Worm (Caenorhabditis elegans) whole organism, young adult: ENCODE results near the gene tmem-218.

Experiments used
- B0019.2 ChIP-seq: fragments of 200-800 bp; sonication (Bioruptor generic); conservative IDR thresholded peaks from 2 replicates; pipeline ENCODE4 v1.3.6; 2022; ENCODE audit warnings: missing genetic modification reagents, missing genetic modification characterization, missing compliant biosample characterization
- B0035.1 ChIP-seq: sonication (generic microtip); optimal IDR thresholded peaks from 2 replicates; lab custom pipeline; 2016; ENCODE audit warnings: missing genetic modification characterization, mild to moderate bottlenecking, missing compliant biosample characterization, missing genotype, missing genetic modification reagents
- B0336.3 ChIP-seq: fragments of 200-800 bp; sonication (Bioruptor generic); IDR thresholded peaks from 2 replicates; pipeline ENCODE4 v1.3.6; 2022; ENCODE audit warnings: missing genetic modification characterization, missing compliant biosample characterization
- C06A6.2 ChIP-seq: fragments of 200-800 bp; sonication (Bioruptor generic); conservative IDR thresholded peaks from 2 replicates; pipeline ENCODE4 v1.3.6; 2022; ENCODE audit warnings: missing genetic modification characterization, missing compliant biosample characterization
- F10E7.11 ChIP-seq: sonication (generic microtip); optimal IDR thresholded peaks from 2 replicates; lab custom pipeline; 2017; ENCODE audit warnings: mild to moderate bottlenecking, missing genetic modification characterization, moderate library complexity, missing compliant biosample characterization
- F33H1.4 ChIP-seq: fragments of 200-800 bp; sonication (Bioruptor generic); IDR thresholded peaks from 2 replicates; pipeline ENCODE4 v1.3.6; 2022; ENCODE audit warnings: missing genetic modification reagents, missing genetic modification characterization, missing compliant biosample characterization
- F57A8.1 ChIP-seq: fragments of 200-800 bp; sonication (Bioruptor generic); optimal IDR thresholded peaks from 2 replicates; lab custom pipeline; 2018; ENCODE audit warnings: mild to moderate bottlenecking, missing genetic modification characterization, moderate library complexity, missing compliant biosample characterization
- K12H6.12 ChIP-seq: fragments of 200-800 bp; sonication (Bioruptor generic); optimal IDR thresholded peaks from 2 replicates; lab custom pipeline; 2018; ENCODE audit warnings: mild to moderate bottlenecking, missing genetic modification characterization, missing compliant biosample characterization
- T07F8.4 ChIP-seq: sonication (generic microtip); optimal IDR thresholded peaks from 2 replicates; lab custom pipeline; 2016; ENCODE audit warnings: mild to moderate bottlenecking, missing genetic modification characterization, moderate library complexity, missing compliant biosample characterization
- Y53F4B.3 ChIP-seq: fragments of 200-800 bp; sonication (Bioruptor generic); IDR thresholded peaks from 2 replicates; pipeline ENCODE4 v1.3.6; 2022; ENCODE audit warnings: missing genetic modification reagents, missing genetic modification characterization, missing compliant biosample characterization
- Y53G8AR.9 ChIP-seq: fragments of 200-800 bp; sonication (Bioruptor generic); conservative IDR thresholded peaks from 2 replicates; pipeline ENCODE4 v1.3.6; 2022; ENCODE audit warnings: missing genetic modification reagents, missing genetic modification characterization, missing compliant biosample characterization
- aptf-3 ChIP-seq: fragments of 200-800 bp; sonication (Bioruptor generic); IDR thresholded peaks from 2 replicates; pipeline ENCODE4 v1.3.6; 2022; ENCODE audit warnings: missing genetic modification characterization, missing compliant biosample characterization
- athp-1 ChIP-seq: sonication (generic microtip); optimal IDR thresholded peaks from 2 replicates; lab custom pipeline; 2017; ENCODE audit warnings: mild to moderate bottlenecking, missing genetic modification characterization, missing compliant biosample characterization
- attf-3 ChIP-seq: fragments of 200-800 bp; sonication (Bioruptor generic); conservative IDR thresholded peaks from 2 replicates; pipeline ENCODE4 v1.3.6; 2022; ENCODE audit warnings: missing genetic modification reagents, missing genetic modification characterization, missing compliant biosample characterization
- bed-2 ChIP-seq: fragments of 200-800 bp; sonication (Bioruptor generic); IDR thresholded peaks from 2 replicates; pipeline ENCODE4 v1.3.6; 2022; ENCODE audit warnings: missing genetic modification reagents, missing genetic modification characterization, missing compliant biosample characterization
- ccch-3 ChIP-seq: fragments of 200-800 bp; sonication (Bioruptor generic); optimal IDR thresholded peaks from 2 replicates; lab custom pipeline; 2018; ENCODE audit warnings: mild to moderate bottlenecking, missing genetic modification characterization, missing compliant biosample characterization
- ceh-27 ChIP-seq: fragments of 200-800 bp; sonication (Bioruptor generic); optimal IDR thresholded peaks from 2 replicates; lab custom pipeline; 2018; ENCODE audit warnings: mild to moderate bottlenecking, missing genetic modification characterization, moderate library complexity, missing compliant biosample characterization
- dpl-1 ChIP-seq: fragments of 150-350 bp; optimal IDR thresholded peaks from 2 replicates; lab custom pipeline; 2014; ENCODE audit warnings: missing biosample characterization, missing genetic modification reagents, missing genetic modification characterization
- ekl-4 ChIP-seq: fragments of 200-800 bp; sonication (Bioruptor generic); IDR thresholded peaks from 2 replicates; pipeline ENCODE4 v1.3.6; 2022; ENCODE audit warnings: missing genetic modification reagents, missing genetic modification characterization, missing compliant biosample characterization
- ets-4 ChIP-seq: fragments of 200-800 bp; sonication (Bioruptor generic); optimal IDR thresholded peaks from 2 replicates; lab custom pipeline; 2018; ENCODE audit warnings: mild to moderate bottlenecking, missing genetic modification characterization, missing compliant biosample characterization
- him-1 ChIP-seq: sonication (generic microtip); optimal IDR thresholded peaks from 2 replicates; lab custom pipeline; 2016; ENCODE audit warnings: missing genotype, missing genetic modification reagents, missing genetic modification characterization, missing compliant biosample characterization
- hlh-26 ChIP-seq: fragments of 200-800 bp; sonication (Bioruptor generic); conservative IDR thresholded peaks from 2 replicates; pipeline ENCODE4 v1.3.6; 2022; ENCODE audit warnings: missing genetic modification reagents, missing genetic modification characterization, missing compliant biosample characterization
- hmg-20 ChIP-seq: fragments of 200-800 bp; sonication (Bioruptor generic); IDR thresholded peaks from 2 replicates; pipeline ENCODE4 v1.3.6; 2022; ENCODE audit warnings: missing genetic modification reagents, missing genetic modification characterization, missing compliant biosample characterization
- lag-1 ChIP-seq: fragments of 200-800 bp; sonication (Bioruptor generic); IDR thresholded peaks from 2 replicates; pipeline ENCODE4 v1.3.6; 2022; ENCODE audit warnings: missing genetic modification reagents, missing genetic modification characterization, missing compliant biosample characterization
- lin-35 ChIP-seq, 3 experiments: fragments of 150-350 bp in 2 of 3; sonication (generic microtip) in 1 of 3; optimal IDR thresholded peaks; 2 replicates each; lab custom pipeline; 2014 to 2018; ENCODE audit warnings: missing biosample characterization in 3 of 3, missing genetic modification characterization in 3 of 3, missing genetic modification reagents in 3 of 3
- lin-40 ChIP-seq: sonication (generic microtip); optimal IDR thresholded peaks from 2 replicates; lab custom pipeline; 2016; ENCODE audit warnings: missing genetic modification characterization, mild to moderate bottlenecking, missing compliant biosample characterization, missing genotype, missing genetic modification reagents
- madf-8 ChIP-seq: fragments of 200-800 bp; sonication (Bioruptor generic); conservative IDR thresholded peaks from 2 replicates; pipeline ENCODE4 v1.3.6; 2022; ENCODE audit warnings: missing genetic modification reagents, missing genetic modification characterization, missing compliant biosample characterization
- nfya-1 ChIP-seq: sonication (generic microtip); optimal IDR thresholded peaks from 2 replicates; lab custom pipeline; 2017; ENCODE audit warnings: antibody characterized with exemption, missing compliant biosample characterization, missing genetic modification characterization, borderline replicate concordance; ENCODE audit not compliant: insufficient read depth
- nhr-179 ChIP-seq: sonication (generic microtip); optimal IDR thresholded peaks from 2 replicates; lab custom pipeline; 2016; ENCODE audit warnings: mild to moderate bottlenecking, missing genetic modification characterization, missing compliant biosample characterization
- nhr-80 ChIP-seq: sonication (generic microtip); optimal IDR thresholded peaks from 2 replicates; lab custom pipeline; 2016; ENCODE audit warnings: missing genetic modification characterization, missing compliant biosample characterization
- nhr-90 ChIP-seq: sonication (generic microtip); optimal IDR thresholded peaks from 2 replicates; lab custom pipeline; 2016; ENCODE audit warnings: missing genotype, mild to moderate bottlenecking, missing genetic modification characterization, missing compliant biosample characterization
- pbrm-1 ChIP-seq: fragments of 200-800 bp; sonication (Bioruptor generic); IDR thresholded peaks from 2 replicates; pipeline ENCODE4 v1.3.6; 2022; ENCODE audit warnings: missing genetic modification reagents, missing genetic modification characterization, missing compliant biosample characterization
- rec-8 ChIP-seq, 2 experiments: sonication (generic microtip); optimal IDR thresholded peaks; 2 replicates each; lab custom pipeline; 2016; ENCODE audit warnings: mild to moderate bottlenecking in 2 of 2, missing genetic modification characterization in 2 of 2, missing genetic modification reagents in 2 of 2, missing genotype in 2 of 2, missing biosample characterization in 1 of 2, missing compliant biosample characterization in 1 of 2, moderate library complexity in 1 of 2
- repo-1 ChIP-seq: sonication (generic microtip); optimal IDR thresholded peaks from 2 replicates; lab custom pipeline; 2017; ENCODE audit warnings: mild to moderate bottlenecking, missing genetic modification characterization, missing compliant biosample characterization
- rpc-1 ChIP-seq, 2 experiments: fragments of 150-350 bp in 1 of 2; sonication (generic microtip) in 1 of 2; optimal IDR thresholded peaks; 2 replicates each; lab custom pipeline; 2014 to 2018; ENCODE audit warnings: missing biosample characterization in 1 of 2, missing genetic modification characterization in 1 of 2, missing genetic modification reagents in 1 of 2, missing genotype in 1 of 2
- sdz-38 ChIP-seq: sonication (generic microtip); optimal IDR thresholded peaks from 2 replicates; lab custom pipeline; 2016; ENCODE audit warnings: missing genotype, missing genetic modification characterization, missing compliant biosample characterization
- snpc-1.1 ChIP-seq: sonication (generic microtip); optimal IDR thresholded peaks from 2 replicates; lab custom pipeline; 2017; ENCODE audit warnings: missing genetic modification characterization, mild to moderate bottlenecking, missing compliant biosample characterization, antibody characterized with exemption, moderate library complexity, missing genotype, missing genetic modification reagents; ENCODE audit not compliant: insufficient read depth
- snpc-3.4 ChIP-seq: sonication (generic microtip); optimal IDR thresholded peaks from 2 replicates; lab custom pipeline; 2017; ENCODE audit warnings: missing genetic modification characterization, mild to moderate bottlenecking, missing compliant biosample characterization, antibody characterized with exemption, moderate library complexity, missing genotype, missing genetic modification reagents
- sptf-2 ChIP-seq: fragments of 200-800 bp; sonication (Bioruptor generic); optimal IDR thresholded peaks from 2 replicates; lab custom pipeline; 2018; ENCODE audit warnings: mild to moderate bottlenecking, missing genetic modification characterization, missing compliant biosample characterization
- tbx-9 ChIP-seq: sonication (generic microtip); optimal IDR thresholded peaks from 2 replicates; lab custom pipeline; 2016; ENCODE audit warnings: borderline replicate concordance, missing genetic modification characterization, inconsistent platforms, missing compliant biosample characterization
- zfh-2 ChIP-seq: fragments of 200-800 bp; sonication (Bioruptor generic); conservative IDR thresholded peaks from 2 replicates; pipeline ENCODE4 v1.3.6; 2022; ENCODE audit warnings: missing genetic modification reagents, missing genetic modification characterization, missing compliant biosample characterization
- zim-3 ChIP-seq: sonication (generic microtip); optimal IDR thresholded peaks from 2 replicates; lab custom pipeline; 2017; ENCODE audit warnings: mild to moderate bottlenecking, missing genetic modification characterization, moderate library complexity, missing compliant biosample characterization
- ztf-18 ChIP-seq: sonication (generic microtip); optimal IDR thresholded peaks from 2 replicates; lab custom pipeline; 2016; ENCODE audit warnings: missing genotype, mild to moderate bottlenecking, missing genetic modification characterization, missing compliant biosample characterization
- ztf-22 ChIP-seq: fragments of 200-800 bp; sonication (Bioruptor generic); optimal IDR thresholded peaks from 2 replicates; lab custom pipeline; 2018; ENCODE audit warnings: mild to moderate bottlenecking, missing genetic modification characterization, moderate library complexity, missing compliant biosample characterization
- ztf-6 ChIP-seq: fragments of 200-800 bp; sonication (Bioruptor generic); IDR thresholded peaks from 2 replicates; pipeline ENCODE4 v1.3.6; 2022; ENCODE audit warnings: missing genetic modification reagents, missing genetic modification characterization, missing compliant biosample characterization

tmem-218 gene

DNA sequence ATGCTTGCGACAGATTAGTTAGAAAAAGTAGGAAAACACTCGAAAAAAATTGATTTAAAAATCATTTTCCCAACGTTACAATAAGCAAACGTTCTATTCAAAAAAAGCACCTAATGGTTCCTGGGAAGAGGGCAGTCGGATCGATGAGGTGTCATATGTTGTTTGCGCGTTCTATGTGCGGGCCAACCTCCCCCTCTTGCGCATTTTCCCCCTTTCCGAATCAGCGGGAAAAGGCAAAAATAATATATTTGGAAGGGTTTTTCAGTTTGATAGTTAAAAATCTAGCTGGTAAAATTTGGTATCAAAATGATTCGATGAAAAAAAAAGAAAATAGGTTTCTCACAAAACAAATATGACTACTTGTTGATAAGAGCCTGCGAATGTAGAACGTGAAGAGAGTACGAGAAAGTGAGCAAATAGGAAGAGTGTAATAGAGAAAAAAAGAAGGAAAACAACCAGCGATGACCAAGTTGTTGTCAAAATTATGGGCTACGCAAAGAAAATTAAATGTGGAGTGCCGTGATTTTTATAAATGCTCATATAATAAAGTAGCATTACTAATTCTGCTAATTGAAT, 39.0 kb upstream of the tmem-218 start (continued):
- TF ChIP-seq B0019.2 (GFP tag; lab: Robert Waterston, UW) (no peak), rec-8 (tag; optimal IDR thresholded peaks at IDR 0.05; lab: Kevin White, UChicago) (no peak), repo-1 (tag; lab: Kevin White, UChicago) (no peak), sdz-38 (tag; lab: Kevin White, UChicago) (no peak), tbx-9 (tag; lab: Kevin White, UChicago) (no peak), zim-3 (tag; lab: Kevin White, UChicago) (no peak), lin-35 (GFP tag; optimal IDR thresholded peaks at IDR 0.05; lab: Kevin White, UChicago) (peak in 1 of 3 experiments; percentile 68), snpc-1.1 (tag; lab: Kevin White, UChicago) (no peak), nfya-1 (tag; lab: Kevin White, UChicago) (no peak), zfh-2 (GFP tag; lab: Robert Waterston, UW) (no peak), sptf-2 (GFP tag; lab: Kevin White, UChicago) (no peak), K12H6.12 (tag; lab: Kevin White, UChicago) (peak; percentile 25), ceh-27 (GFP tag; lab: Kevin White, UChicago) (peak; percentile 27), snpc-3.4 (no peak), lin-40 (tag; lab: Kevin White, UChicago) (peak; percentile 44)

DNA sequence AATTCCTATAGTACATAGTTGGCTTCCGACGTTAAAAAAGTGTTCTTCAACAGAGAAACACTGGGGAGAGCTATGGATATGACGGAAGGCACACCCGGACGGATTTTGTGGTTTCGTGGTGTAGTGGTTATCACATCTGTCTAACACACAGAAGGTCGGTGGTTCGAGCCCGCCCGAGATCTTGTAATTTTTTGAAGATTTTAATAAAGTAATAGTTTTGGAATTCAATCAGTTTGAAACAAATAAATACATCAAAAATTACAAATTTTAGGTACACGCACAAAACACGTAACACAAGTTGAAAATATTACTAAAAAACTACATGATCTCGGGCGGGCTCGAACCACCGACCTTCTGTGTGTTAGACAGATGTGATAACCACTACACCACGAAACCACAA, 38.3 kb upstream of the tmem-218 start:
- TF ChIP-seq dpl-1 (GFP tag; lab: Kevin White, UChicago), result no peak
- TF ChIP-seq nfya-1 (tag; lab: Kevin White, UChicago), result no peak
- TF ChIP-seq him-1 (tag; lab: Kevin White, UChicago), result no peak
- no peak for TF ChIP-seq attf-3
- TF ChIP-seq ztf-6 (GFP tag; lab: Robert Waterston, UW), result 0 out of 2 replicates have a peak, but pooled peaks have one; percentile 5
- TF ChIP-seq F10E7.11 (tag; lab: Kevin White, UChicago), result no peak
- TF ChIP-seq F33H1.4 (GFP tag; lab: Robert Waterston, UW), result no peak
- TF ChIP-seq T07F8.4, result peak; percentile 62
- peak in 1 of 3 experiments; percentile 54 for TF ChIP-seq lin-35 (GFP tag; optimal IDR thresholded peaks at IDR 0.05; lab: Kevin White, UChicago)
- no peak for TF ChIP-seq F57A8.1
- no peak for TF ChIP-seq B0336.3 (GFP tag; lab: Robert Waterston, UW)
- TF ChIP-seq nhr-90 (tag; lab: Kevin White, UChicago), result no peak
- TF ChIP-seq ekl-4, result peak; percentile 58; the same call in 1 of the 2 replicates
- no peak for TF ChIP-seq Y53G8AR.9 (GFP tag; lab: Robert Waterston, UW)
- peak; percentile 81 for TF ChIP-seq pbrm-1 (GFP tag; lab: Robert Waterston, UW)
- no peak for TF ChIP-seq snpc-3.4
- no peak for TF ChIP-seq nhr-179 (tag; lab: Kevin White, UChicago)
- TF ChIP-seq K12H6.12 (tag; lab: Kevin White, UChicago), result no peak
- peak; percentile 30 for TF ChIP-seq athp-1 (tag; lab: Kevin White, UChicago)
- no peak for TF ChIP-seq lag-1
- peak; percentile 76 for TF ChIP-seq rpc-1 (optimal IDR thresholded peaks at IDR 0.05; lab: Kevin White, UChicago)
- peak; percentile 85 for TF ChIP-seq rpc-1 (tag; optimal IDR thresholded peaks at IDR 0.05; lab: Kevin White, UChicago)
- no peak for TF ChIP-seq madf-8
- TF ChIP-seq aptf-3 (GFP tag; lab: Robert Waterston, UW), result no peak
- no peak for TF ChIP-seq hmg-20 (GFP tag; lab: Robert Waterston, UW)
- no peak for TF ChIP-seq hlh-26
- TF ChIP-seq bed-2 (GFP tag; lab: Robert Waterston, UW), result 0 out of 2 replicates have a peak, but pooled peaks have one; percentile 27
- no peak for TF ChIP-seq Y53F4B.3 (GFP tag; lab: Robert Waterston, UW)
- TF ChIP-seq ztf-18 (tag; lab: Kevin White, UChicago), result peak; percentile 15
- TF ChIP-seq ztf-22, result no peak
- TF ChIP-seq B0035.1, result no peak
- no peak for TF ChIP-seq nhr-80 (tag; lab: Kevin White, UChicago)
- TF ChIP-seq ets-4 (GFP tag; lab: Kevin White, UChicago), result no peak
- TF ChIP-seq C06A6.2, result no peak
- TF ChIP-seq ccch-3 (GFP tag; lab: Kevin White, UChicago), result no peak
